Fruit fly (Drosophila melanogaster) Kc167 (cell line): ENCODE results near the gene CG42259.

Experiments
- Myc ChIP-seq: fragments of >200 bp; optimal IDR thresholded peaks from 2 replicates; lab custom pipeline; 2017; ENCODE audit warnings: missing external identifiers
- Sin3A ChIP-seq: fragments of >200 bp; optimal IDR thresholded peaks from 2 replicates; lab custom pipeline; 2018; ENCODE audit warnings: missing external identifiers
- insv ChIP-seq: fragments of >200 bp; optimal IDR thresholded peaks from 3 replicates; lab custom pipeline; 2018; ENCODE audit warnings: missing external identifiers
- psq ChIP-seq: fragments of >200 bp; optimal IDR thresholded peaks from 2 replicates; lab custom pipeline; 2017; ENCODE audit warnings: missing external identifiers
- ttk ChIP-seq: sonication (Bioruptor generic); optimal IDR thresholded peaks from 2 replicates; lab custom pipeline; 2017; ENCODE audit warnings: missing external identifiers

DNA sequence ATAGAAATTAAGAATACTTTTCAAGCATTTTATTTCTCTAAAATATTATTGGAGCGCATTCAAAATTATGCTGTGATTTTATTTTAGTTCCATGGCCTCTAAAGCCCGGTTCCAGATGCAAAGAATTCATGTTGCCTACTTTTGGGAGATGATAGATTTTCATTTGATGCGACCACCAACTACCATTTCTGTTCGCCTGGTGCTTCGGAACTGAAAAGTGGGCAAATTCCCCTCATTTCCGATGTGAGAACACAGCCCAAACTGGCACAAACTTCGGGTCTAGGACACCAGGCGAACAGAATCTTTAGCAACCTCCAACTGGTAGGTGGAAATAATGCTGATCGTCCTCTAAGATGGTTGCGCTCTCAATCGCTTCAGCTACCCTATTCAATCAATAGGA, 17.1 kb downstream of the CG42259 start:
- no peak for TF ChIP-seq ttk (lab: Kevin White, UChicago)
- TF ChIP-seq Myc (lab: Kevin White, UChicago), result no peak
- no peak for TF ChIP-seq Sin3A (lab: Kevin White, UChicago)
- no peak for TF ChIP-seq psq (lab: Kevin White, UChicago)
- no peak for TF ChIP-seq insv (lab: Kevin White, UChicago)
